Fruit fly (Drosophila melanogaster) whole organism, embryonic: Measurements from ENCODE around the gene CG14220.

Experiments used
- CG10267 ChIP-seq: fragments of 200-800 bp; sonication (Bioruptor generic); optimal IDR thresholded peaks from 2 replicates; lab custom pipeline; 2018; ENCODE audit warnings: missing biosample characterization, mild to moderate bottlenecking, missing genetic modification characterization, moderate library complexity
- CG12155 ChIP-seq: fragments of 200-800 bp; sonication (Bioruptor generic); optimal IDR thresholded peaks from 3 replicates; lab custom pipeline; 2016; ENCODE audit warnings: missing biosample characterization, missing genetic modification characterization
- CG13624 ChIP-seq: fragments of 200-800 bp; sonication (Bioruptor generic); optimal IDR thresholded peaks from 2 replicates; lab custom pipeline; 2016; ENCODE audit warnings: missing biosample characterization, missing genetic modification characterization
- CG14050 ChIP-seq: fragments of 200-800 bp; sonication (Bioruptor generic); IDR thresholded peaks from 3 replicates; pipeline ENCODE4 v1.3.6; 2022; ENCODE audit warnings: missing biosample characterization, missing genetic modification characterization
- CG1529 ChIP-seq: fragments of 200-800 bp; sonication (Bioruptor generic); optimal IDR thresholded peaks from 3 replicates; lab custom pipeline; 2018; ENCODE audit warnings: missing biosample characterization, missing genetic modification characterization
- CG15696 ChIP-seq: fragments of 200-800 bp; sonication (Bioruptor generic); optimal IDR thresholded peaks from 2 replicates; lab custom pipeline; 2019; ENCODE audit warnings: missing biosample characterization, mild to moderate bottlenecking, missing genetic modification characterization, moderate library complexity
- CG1647 ChIP-seq: fragments of 200-800 bp; sonication (Bioruptor generic); optimal IDR thresholded peaks from 3 replicates; lab custom pipeline; 2016; ENCODE audit warnings: missing biosample characterization, missing genetic modification characterization
- CG17912 ChIP-seq: fragments of 200-800 bp; sonication (Bioruptor generic); optimal IDR thresholded peaks from 2 replicates; lab custom pipeline; 2018; ENCODE audit warnings: missing biosample characterization, mild to moderate bottlenecking, missing genetic modification characterization
- CG18764 ChIP-seq: fragments of 200-800 bp; sonication (Bioruptor generic); optimal IDR thresholded peaks from 3 replicates; lab custom pipeline; 2016; ENCODE audit warnings: missing biosample characterization, missing genetic modification characterization
- CG2129 ChIP-seq: fragments of 200-800 bp; sonication (Bioruptor generic); IDR thresholded peaks from 2 replicates; pipeline ENCODE4 v1.3.6; 2022; ENCODE audit warnings: missing biosample characterization, missing genetic modification characterization; ENCODE audit not compliant: partially characterized antibody
- CG32532 ChIP-seq: fragments of 200-800 bp; sonication (Bioruptor generic); IDR thresholded peaks from 2 replicates; pipeline ENCODE4 v1.3.6; 2022; ENCODE audit warnings: missing biosample characterization, missing genetic modification characterization
- CG33213 ChIP-seq: fragments of 200-800 bp; sonication (Bioruptor generic); optimal IDR thresholded peaks from 3 replicates; lab custom pipeline; 2016; ENCODE audit warnings: missing biosample characterization, missing genetic modification characterization
- CG3847 ChIP-seq: fragments of 200-800 bp; sonication (Bioruptor generic); IDR thresholded peaks from 2 replicates; pipeline ENCODE4 v1.3.6; 2022; ENCODE audit warnings: missing biosample characterization, missing genetic modification characterization
- CG4404 ChIP-seq: fragments of 200-800 bp; sonication (Bioruptor generic); IDR thresholded peaks from 2 replicates; pipeline ENCODE4 v1.3.6; 2022; ENCODE audit warnings: missing biosample characterization, missing genetic modification characterization
- CG6813 ChIP-seq: fragments of 200-800 bp; sonication (Bioruptor generic); optimal IDR thresholded peaks from 2 replicates; lab custom pipeline; 2017; ENCODE audit warnings: missing biosample characterization, missing genetic modification characterization, mild to moderate bottlenecking, moderate library complexity, missing genetic modification reagents
- CG6854 ChIP-seq: fragments of 200-800 bp; sonication (Bioruptor generic); optimal IDR thresholded peaks from 3 replicates; lab custom pipeline; 2017; ENCODE audit warnings: missing biosample characterization, mild to moderate bottlenecking, missing genetic modification characterization
- CG9932 ChIP-seq: fragments of 200-800 bp; sonication (Bioruptor generic); IDR thresholded peaks from 2 replicates; pipeline ENCODE4 v1.3.6; 2022; ENCODE audit warnings: missing biosample characterization, missing genetic modification characterization
- Deaf1 ChIP-seq: fragments of 200-800 bp; optimal IDR thresholded peaks from 3 replicates; lab custom pipeline; 2019; ENCODE audit warnings: missing biosample characterization, mild to moderate bottlenecking, missing genetic modification characterization, moderate library complexity
- Dll ChIP-seq: fragments of 200-800 bp; sonication (Bioruptor generic); IDR thresholded peaks from 4 replicates; pipeline ENCODE4 v1.3.6; 2022; ENCODE audit warnings: missing biosample characterization, missing genetic modification characterization; ENCODE audit not compliant: partially characterized antibody
- Ets97D ChIP-seq: fragments of 200-800 bp; sonication (Bioruptor generic); optimal IDR thresholded peaks from 3 replicates; lab custom pipeline; 2016; ENCODE audit warnings: missing biosample characterization, missing genetic modification characterization
- H2.0 ChIP-seq: fragments of 200-800 bp; sonication (Bioruptor generic); IDR thresholded peaks from 2 replicates; pipeline ENCODE4 v1.3.6; 2022; ENCODE audit warnings: missing biosample characterization, missing genetic modification characterization
- Max ChIP-seq: fragments of 200-800 bp; sonication (Bioruptor generic); optimal IDR thresholded peaks from 2 replicates; lab custom pipeline; 2016; ENCODE audit warnings: missing biosample characterization, mild to moderate bottlenecking, missing genetic modification characterization
- NC2β ChIP-seq: fragments of 200-800 bp; sonication (Bioruptor generic); optimal IDR thresholded peaks from 2 replicates; lab custom pipeline; 2016; ENCODE audit warnings: missing biosample characterization, missing genetic modification characterization
- NK7.1 ChIP-seq: fragments of 200-800 bp; sonication (Bioruptor generic); optimal IDR thresholded peaks from 3 replicates; lab custom pipeline; 2016; ENCODE audit warnings: missing biosample characterization, missing genetic modification characterization
- Sin3A ChIP-seq: fragments of >200 bp; optimal IDR thresholded peaks from 2 replicates; lab custom pipeline; 2018
- Six4 ChIP-seq: fragments of 200-800 bp; sonication (Bioruptor generic); optimal IDR thresholded peaks from 2 replicates; lab custom pipeline; 2016; ENCODE audit warnings: missing biosample characterization, missing genetic modification characterization
- Xrp1 ChIP-seq: fragments of 200-800 bp; sonication (Bioruptor generic); IDR thresholded peaks from 2 replicates; pipeline ENCODE4 v1.3.6; 2022; ENCODE audit warnings: missing biosample characterization, missing genetic modification characterization
- ase ChIP-seq: fragments of 200-800 bp; sonication (Bioruptor generic); IDR thresholded peaks from 3 replicates; pipeline ENCODE4 v1.3.6; 2022; ENCODE audit warnings: missing biosample characterization, missing genetic modification characterization
- bab2 ChIP-seq: fragments of 200-800 bp; sonication (Bioruptor generic); optimal IDR thresholded peaks from 2 replicates; lab custom pipeline; 2016; ENCODE audit warnings: missing biosample characterization, missing genetic modification characterization
- chif ChIP-seq, 2 experiments: fragments of 200-800 bp; sonication (Bioruptor generic); optimal IDR thresholded peaks; 3 replicates each; lab custom pipeline; 2016; ENCODE audit warnings: missing biosample characterization in 2 of 2, missing genetic modification characterization in 2 of 2
- ci ChIP-seq: fragments of 200-800 bp; sonication (Bioruptor generic); IDR thresholded peaks from 3 replicates; pipeline ENCODE4 v1.3.6; 2022; ENCODE audit warnings: missing biosample characterization, missing genetic modification characterization
- dm ChIP-seq: fragments of 200-800 bp; sonication (Bioruptor generic); optimal IDR thresholded peaks from 3 replicates; lab custom pipeline; 2016; ENCODE audit warnings: missing biosample characterization, missing genetic modification characterization
- fd3F ChIP-seq: fragments of 200-800 bp; sonication (Bioruptor generic); optimal IDR thresholded peaks from 2 replicates; lab custom pipeline; 2018; ENCODE audit warnings: missing biosample characterization, mild to moderate bottlenecking, missing genetic modification characterization, moderate library complexity
- fru ChIP-seq: fragments of >200 bp; optimal IDR thresholded peaks from 2 replicates; lab custom pipeline; 2017
- h ChIP-seq: fragments of >200 bp; optimal IDR thresholded peaks from 2 replicates; lab custom pipeline; 2017
- her ChIP-seq: fragments of 200-800 bp; sonication (Bioruptor generic); optimal IDR thresholded peaks from 2 replicates; lab custom pipeline; 2016; ENCODE audit warnings: missing biosample characterization, missing genetic modification characterization
- ind ChIP-seq: fragments of 200-800 bp; sonication (Bioruptor generic); optimal IDR thresholded peaks from 3 replicates; lab custom pipeline; 2016; ENCODE audit warnings: missing biosample characterization, missing genetic modification characterization
- maf-S ChIP-seq: fragments of 200-800 bp; sonication (Bioruptor generic); optimal IDR thresholded peaks from 2 replicates; lab custom pipeline; 2016; ENCODE audit warnings: missing biosample characterization, missing genetic modification characterization
- nerfin-2 ChIP-seq: fragments of 200-800 bp; sonication (Bioruptor generic); IDR thresholded peaks from 2 replicates; pipeline ENCODE4 v1.3.6; 2022; ENCODE audit warnings: missing biosample characterization, missing genetic modification characterization; ENCODE audit not compliant: partially characterized antibody
- oc ChIP-seq: fragments of 200-800 bp; sonication (Bioruptor generic); optimal IDR thresholded peaks from 2 replicates; lab custom pipeline; 2018; ENCODE audit warnings: missing biosample characterization, mild to moderate bottlenecking, missing genetic modification characterization, moderate library complexity
- onecut ChIP-seq: fragments of 200-800 bp; sonication (Bioruptor generic); IDR thresholded peaks from 2 replicates; pipeline ENCODE4 v1.3.6; 2022; ENCODE audit warnings: missing biosample characterization, missing genetic modification characterization
- pros ChIP-seq: fragments of 200-800 bp; sonication (Bioruptor generic); optimal IDR thresholded peaks from 3 replicates; lab custom pipeline; 2019; ENCODE audit warnings: missing biosample characterization, mild to moderate bottlenecking, missing genetic modification characterization, moderate library complexity
- pzg ChIP-seq: fragments of 200-800 bp; sonication (Bioruptor generic); optimal IDR thresholded peaks from 3 replicates; lab custom pipeline; 2018; ENCODE audit warnings: missing biosample characterization, mild to moderate bottlenecking, missing genetic modification characterization, moderate library complexity
- repo ChIP-seq: fragments of 200-800 bp; sonication (Bioruptor generic); optimal IDR thresholded peaks from 2 replicates; lab custom pipeline; 2016; ENCODE audit warnings: missing biosample characterization, missing genetic modification characterization
- ro ChIP-seq: fragments of 200-800 bp; sonication (Bioruptor generic); IDR thresholded peaks from 2 replicates; pipeline ENCODE4 v1.3.6; 2022; ENCODE audit warnings: missing biosample characterization, missing genetic modification characterization
- salm ChIP-seq: fragments of 200-800 bp; sonication (Bioruptor generic); optimal IDR thresholded peaks from 2 replicates; lab custom pipeline; 2018; ENCODE audit warnings: missing biosample characterization, mild to moderate bottlenecking, missing genetic modification characterization
- sc ChIP-seq, 3 experiments: fragments of >200 bp in 2 of 3; fragments of 200-800 bp in 1 of 3; sonication (Bioruptor generic) in 1 of 3; optimal IDR thresholded peaks; 2 replicates in 2 of 3; 3 replicates in 1 of 3; lab custom pipeline; 2017; ENCODE audit warnings: mild to moderate bottlenecking in 1 of 3, missing biosample characterization in 1 of 3, missing genetic modification characterization in 1 of 3, missing genetic modification reagents in 1 of 3
- seq ChIP-seq: fragments of 200-800 bp; sonication (Bioruptor generic); IDR thresholded peaks from 2 replicates; pipeline ENCODE4 v1.3.6; 2022; ENCODE audit warnings: missing biosample characterization, missing genetic modification characterization
- slp2 ChIP-seq: fragments of 200-800 bp; sonication (Bioruptor generic); optimal IDR thresholded peaks from 2 replicates; lab custom pipeline; 2016; ENCODE audit warnings: missing biosample characterization, missing genetic modification characterization
- sob ChIP-seq: fragments of 200-800 bp; sonication (Bioruptor generic); IDR thresholded peaks from 2 replicates; pipeline ENCODE4 v1.3.6; 2022; ENCODE audit warnings: missing biosample characterization, missing genetic modification characterization
- vvl ChIP-seq: fragments of 200-800 bp; sonication (Bioruptor generic); IDR thresholded peaks from 2 replicates; pipeline ENCODE4 v1.3.6; 2022; ENCODE audit warnings: missing biosample characterization, missing genetic modification characterization

The CG14220 gene

DNA sequence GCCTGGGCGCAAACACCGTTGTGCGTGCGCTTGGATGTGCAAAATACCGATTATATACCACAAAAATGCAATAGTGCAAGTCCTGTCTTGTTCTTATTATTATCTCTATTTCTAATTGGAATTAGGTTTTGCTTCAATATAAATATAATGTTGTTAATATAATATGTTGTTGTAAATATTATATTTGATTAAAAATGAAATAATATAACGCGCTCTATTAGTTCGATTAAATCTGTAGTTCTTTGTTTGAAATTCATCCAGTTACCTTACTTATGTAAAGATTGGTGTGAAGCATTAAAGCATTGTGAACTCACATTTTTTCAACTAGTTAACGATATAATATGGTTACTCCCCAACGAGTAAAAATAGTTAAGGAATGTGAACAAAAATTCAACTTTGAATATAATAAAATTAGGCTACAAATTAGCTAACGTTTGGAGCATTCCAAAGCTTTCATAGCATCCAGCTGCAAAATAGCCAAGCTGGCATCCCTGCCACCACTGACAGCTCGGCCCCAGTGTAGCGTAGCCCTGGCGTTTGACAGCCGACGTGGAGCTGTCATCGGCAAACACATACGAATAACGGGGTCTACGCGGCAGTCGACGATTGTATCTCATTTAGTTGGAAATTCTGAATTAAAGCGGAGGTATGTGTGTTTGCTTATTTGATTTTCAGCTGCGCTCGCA, 41.3 kb upstream of the CG14220 start, which contains the start of the genes CG12237 and Sec61gamma (continued):
- TF ChIP-seq CG32532 (GFP tag; lab: Robert Waterston, UW) (peak; percentile 60), sob (GFP tag; lab: Robert Waterston, UW) (0 out of 2 replicates have a peak, but pooled peaks have one; percentile 28), h (lab: Kevin White, UChicago) (no peak), ase (GFP tag; lab: Robert Waterston, UW) (no peak), chif (GFP tag; optimal IDR thresholded peaks at IDR 0.05; lab: Kevin White, UChicago) (peak in 1 of 2 experiments; percentile 11), CG14050 (GFP tag; lab: Robert Waterston, UW) (no peak), slp2 (GFP tag; lab: Kevin White, UChicago) (peak; percentile 13), CG18764 (GFP tag; lab: Kevin White, UChicago) (no peak), Sin3A (peak; percentile 16), NC2β (peak; percentile 53), ro (GFP tag; lab: Robert Waterston, UW) (no peak), Deaf1 (tag; lab: Kevin White, UChicago) (peak; percentile 91), CG6813 (no peak), vvl (GFP tag; lab: Robert Waterston, UW) (peak; percentile 57; the same call in 1 of the 2 replicates), CG12155 (no peak), CG1529 (GFP tag; lab: Kevin White, UChicago) (no peak), nerfin-2 (no peak), ci (GFP tag; lab: Robert Waterston, UW) (peak; percentile 74), Six4 (GFP tag; lab: Kevin White, UChicago) (no peak), CG17912 (GFP tag; lab: Kevin White, UChicago) (no peak), CG6854 (no peak), fru (lab: Kevin White, UChicago) (no peak), CG2129 (no peak), pros (GFP tag; lab: Kevin White, UChicago) (no peak), her (GFP tag; lab: Kevin White, UChicago) (no peak), Ets97D (GFP tag; lab: Kevin White, UChicago) (peak; percentile 93), CG3847 (GFP tag; lab: Robert Waterston, UW) (peak; percentile 22; the same call in 1 of the 2 replicates), CG1647 (GFP tag; lab: Kevin White, UChicago) (peak; percentile 14), ind (GFP tag; lab: Kevin White, UChicago) (no peak), Dll (GFP tag; lab: Robert Waterston, UW) (no peak), CG15696 (no peak), CG33213 (GFP tag; lab: Kevin White, UChicago) (peak; percentile 39), CG10267 (tag; lab: Kevin White, UChicago) (peak; percentile 41), H2.0 (GFP tag; lab: Robert Waterston, UW) (0 out of 2 replicates have a peak, but pooled peaks have one; percentile 6), dm (GFP tag; lab: Kevin White, UChicago) (peak; percentile 53), repo (GFP tag; lab: Kevin White, UChicago) (no peak), CG4404 (no peak), onecut (GFP tag; lab: Robert Waterston, UW) (no peak; the same call in 1 of the 2 replicates), sc (optimal IDR thresholded peaks at IDR 0.05; lab: Kevin White, UChicago) (no peak), sc (GFP tag; optimal IDR thresholded peaks at IDR 0.05; lab: Kevin White, UChicago) (no peak), oc (tag; lab: Kevin White, UChicago) (no peak), Xrp1 (GFP tag; lab: Robert Waterston, UW) (no peak), salm (tag; lab: Kevin White, UChicago) (no peak), pzg (GFP tag; lab: Kevin White, UChicago) (peak; percentile 84), NK7.1 (GFP tag; lab: Kevin White, UChicago) (no peak), CG13624 (peak; percentile 22), Max (GFP tag; lab: Kevin White, UChicago) (peak; percentile 34), maf-S (peak; percentile 11), fd3F (GFP tag; lab: Kevin White, UChicago) (no peak), seq (no peak), bab2 (GFP tag; lab: Kevin White, UChicago) (no peak), CG9932 (GFP tag; lab: Robert Waterston, UW) (peak; percentile 53; the same call in 1 of the 2 replicates)
